Worm (Caenorhabditis elegans) whole organism, mixed stage, embryonic: ENCODE data around the gene clec-229.

Experiments used
- bed-3 ChIP-seq: fragments of 200-800 bp; sonication (Bioruptor generic); optimal IDR thresholded peaks from 3 replicates; lab custom pipeline; 2018; ENCODE audit warnings: mild to moderate bottlenecking, missing genetic modification characterization, moderate library complexity, missing compliant biosample characterization
- blmp-1 ChIP-seq: fragments of 150-350 bp; optimal IDR thresholded peaks from 2 replicates; lab custom pipeline; 2014; ENCODE audit warnings: missing biosample characterization, missing genetic modification characterization
- ceh-39 ChIP-seq: fragments of 150-350 bp; optimal IDR thresholded peaks from 2 replicates; lab custom pipeline; 2014; ENCODE audit warnings: missing biosample characterization, missing genetic modification characterization
- ceh-83 ChIP-seq: fragments of 200-800 bp; sonication (Bioruptor generic); optimal IDR thresholded peaks from 2 replicates; lab custom pipeline; 2018; ENCODE audit warnings: mild to moderate bottlenecking, missing genetic modification characterization, missing compliant biosample characterization
- ces-1 ChIP-seq: fragments of 150-350 bp; optimal IDR thresholded peaks from 2 replicates; lab custom pipeline; 2014; ENCODE audit warnings: missing biosample characterization, missing genetic modification reagents, missing genetic modification characterization
- elt-3 ChIP-seq: fragments of 150-350 bp; optimal IDR thresholded peaks from 2 replicates; lab custom pipeline; 2014; ENCODE audit warnings: missing biosample characterization, missing genetic modification characterization
- mep-1 ChIP-seq: fragments of 150-350 bp; optimal IDR thresholded peaks from 2 replicates; lab custom pipeline; 2017; ENCODE audit warnings: missing biosample characterization, missing genetic modification reagents, missing genetic modification characterization, inconsistent platforms
- nhr-28 ChIP-seq: fragments of 150-350 bp; optimal IDR thresholded peaks from 2 replicates; lab custom pipeline; 2014; ENCODE audit warnings: missing biosample characterization, missing genetic modification characterization
- nhr-76 ChIP-seq: sonication (generic microtip); optimal IDR thresholded peaks from 2 replicates; lab custom pipeline; 2017; ENCODE audit warnings: missing biosample characterization, missing genetic modification characterization
- pha-4 ChIP-seq: fragments of 150-350 bp; optimal IDR thresholded peaks from 2 replicates; lab custom pipeline; 2018; ENCODE audit warnings: missing biosample characterization, missing genetic modification reagents, missing genetic modification characterization
- snpc-4 ChIP-seq: fragments of 150-350 bp; optimal IDR thresholded peaks from 2 replicates; lab custom pipeline; 2014; ENCODE audit warnings: missing biosample characterization, missing genetic modification characterization
- sptf-1 ChIP-seq: sonication (generic microtip); optimal IDR thresholded peaks from 2 replicates; lab custom pipeline; 2017; ENCODE audit warnings: mild to moderate bottlenecking, missing genetic modification characterization, moderate library complexity, missing compliant biosample characterization
- unc-39 ChIP-seq: fragments of 150-350 bp; optimal IDR thresholded peaks from 2 replicates; lab custom pipeline; 2014; ENCODE audit warnings: missing biosample characterization, missing genetic modification characterization
- unc-62 ChIP-seq: fragments of 150-350 bp; optimal IDR thresholded peaks from 2 replicates; lab custom pipeline; 2014; ENCODE audit warnings: missing biosample characterization, missing genetic modification reagents, missing genetic modification characterization

ce11 chrV:15376223-15376622 lies 34.9 kb upstream of the clec-229 start, which contains the start of gene srh-52:
- TF ChIP-seq ceh-83 (GFP tag; lab: Kevin White, UChicago) (no peak), sptf-1 (no peak), pha-4 (tag; lab: Kevin White, UChicago) (no peak), nhr-28 (no peak), ces-1 (GFP tag; lab: Kevin White, UChicago) (no peak), nhr-76 (tag; lab: Kevin White, UChicago) (no peak), snpc-4 (no peak), unc-62 (GFP tag; lab: Kevin White, UChicago) (no peak), unc-39 (tag; lab: Kevin White, UChicago) (no peak), blmp-1 (no peak), elt-3 (tag; lab: Kevin White, UChicago) (no peak), bed-3 (GFP tag; lab: Kevin White, UChicago) (no peak), mep-1 (tag; lab: Kevin White, UChicago) (no peak), ceh-39 (no peak)
